Worm (Caenorhabditis elegans) whole organism, mixed stage, embryonic: ENCODE measurements around the gene Y11D7A.9.

ENCODE experiments used
- M03D4.4 ChIP-seq: sonication (generic microtip); optimal IDR thresholded peaks from 2 replicates; lab custom pipeline; 2017; ENCODE audit warnings: mild to moderate bottlenecking, missing genetic modification characterization, missing compliant biosample characterization
- blmp-1 ChIP-seq: fragments of 150-350 bp; optimal IDR thresholded peaks from 2 replicates; lab custom pipeline; 2014; ENCODE audit warnings: missing biosample characterization, missing genetic modification characterization
- ceh-39 ChIP-seq: fragments of 150-350 bp; optimal IDR thresholded peaks from 2 replicates; lab custom pipeline; 2014; ENCODE audit warnings: missing biosample characterization, missing genetic modification characterization
- ceh-43 ChIP-seq: fragments of 200-800 bp; sonication (Bioruptor generic); optimal IDR thresholded peaks from 2 replicates; lab custom pipeline; 2018; ENCODE audit warnings: mild to moderate bottlenecking, missing genetic modification characterization, moderate library complexity, missing compliant biosample characterization
- ceh-83 ChIP-seq: fragments of 200-800 bp; sonication (Bioruptor generic); optimal IDR thresholded peaks from 2 replicates; lab custom pipeline; 2018; ENCODE audit warnings: mild to moderate bottlenecking, missing genetic modification characterization, missing compliant biosample characterization
- drap-1 ChIP-seq: fragments of 200-800 bp; sonication (Bioruptor generic); optimal IDR thresholded peaks from 3 replicates; lab custom pipeline; 2018; ENCODE audit warnings: mild to moderate bottlenecking, missing genetic modification characterization, missing compliant biosample characterization
- elt-3 ChIP-seq: fragments of 150-350 bp; optimal IDR thresholded peaks from 2 replicates; lab custom pipeline; 2014; ENCODE audit warnings: missing biosample characterization, missing genetic modification characterization
- flh-1 ChIP-seq: fragments of 200-800 bp; sonication (Bioruptor generic); optimal IDR thresholded peaks from 2 replicates; lab custom pipeline; 2018; ENCODE audit warnings: mild to moderate bottlenecking, missing genetic modification characterization, moderate library complexity, missing compliant biosample characterization
- ham-2 ChIP-seq: fragments of 200-800 bp; sonication (Bioruptor generic); optimal IDR thresholded peaks from 2 replicates; lab custom pipeline; 2018; ENCODE audit warnings: mild to moderate bottlenecking, missing genetic modification characterization, missing compliant biosample characterization
- lin-13 ChIP-seq: fragments of 150-350 bp; optimal IDR thresholded peaks from 2 replicates; lab custom pipeline; 2014; ENCODE audit warnings: missing biosample characterization, missing genetic modification characterization
- mls-2 ChIP-seq: sonication (generic microtip); optimal IDR thresholded peaks from 2 replicates; lab custom pipeline; 2016; ENCODE audit warnings: mild to moderate bottlenecking, missing genetic modification characterization, moderate library complexity, missing compliant biosample characterization
- nhr-12 ChIP-seq: fragments of 150-350 bp; optimal IDR thresholded peaks from 2 replicates; lab custom pipeline; 2014; ENCODE audit warnings: missing biosample characterization, missing genetic modification characterization
- nhr-2 ChIP-seq: fragments of 150-350 bp; optimal IDR thresholded peaks from 2 replicates; lab custom pipeline; 2014; ENCODE audit warnings: missing biosample characterization, missing genetic modification characterization
- nhr-237 ChIP-seq: fragments of 150-350 bp; optimal IDR thresholded peaks from 2 replicates; lab custom pipeline; 2014; ENCODE audit warnings: missing biosample characterization, missing genetic modification characterization
- sem-2 ChIP-seq: fragments of 200-800 bp; sonication (Bioruptor generic); optimal IDR thresholded peaks from 2 replicates; lab custom pipeline; 2018; ENCODE audit warnings: mild to moderate bottlenecking, missing genetic modification characterization, missing compliant biosample characterization
- sptf-1 ChIP-seq: sonication (generic microtip); optimal IDR thresholded peaks from 2 replicates; lab custom pipeline; 2017; ENCODE audit warnings: mild to moderate bottlenecking, missing genetic modification characterization, moderate library complexity, missing compliant biosample characterization
- tbx-8 ChIP-seq: fragments of 200-800 bp; sonication (Bioruptor generic); optimal IDR thresholded peaks from 2 replicates; lab custom pipeline; 2018; ENCODE audit warnings: mild to moderate bottlenecking, missing genetic modification characterization, moderate library complexity, missing compliant biosample characterization
- unc-39 ChIP-seq: fragments of 150-350 bp; optimal IDR thresholded peaks from 2 replicates; lab custom pipeline; 2014; ENCODE audit warnings: missing biosample characterization, missing genetic modification characterization
- unc-62 ChIP-seq: fragments of 150-350 bp; optimal IDR thresholded peaks from 2 replicates; lab custom pipeline; 2014; ENCODE audit warnings: missing biosample characterization, missing genetic modification reagents, missing genetic modification characterization
- zip-8 ChIP-seq: fragments of 150-350 bp; optimal IDR thresholded peaks from 2 replicates; lab custom pipeline; 2014; ENCODE audit warnings: missing biosample characterization, missing genetic modification characterization

Y11D7A.9 gene

DNA sequence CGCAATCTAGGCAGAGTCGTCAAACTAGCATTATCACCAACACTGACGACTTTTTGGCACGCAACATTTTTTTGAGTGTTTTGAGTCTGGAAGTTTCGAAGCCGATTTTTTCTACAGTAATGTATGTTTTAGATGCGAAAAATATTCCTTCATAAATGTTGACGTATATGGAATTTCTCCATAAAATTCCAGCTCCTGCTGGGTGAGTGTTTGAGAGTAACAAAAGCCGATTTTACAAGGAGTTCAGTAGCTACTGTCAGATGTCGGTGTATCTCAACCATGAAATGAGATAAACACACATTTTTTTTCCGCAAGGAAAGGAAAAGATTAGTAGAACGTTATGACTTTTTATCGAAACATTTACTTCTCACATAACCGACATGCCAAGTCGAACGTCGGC lies 41.1 kb downstream of the Y11D7A.9 start:
- TF ChIP-seq nhr-2 (tag; lab: Kevin White, UChicago) (no peak), flh-1 (GFP tag; lab: Kevin White, UChicago) (no peak)

DNA sequence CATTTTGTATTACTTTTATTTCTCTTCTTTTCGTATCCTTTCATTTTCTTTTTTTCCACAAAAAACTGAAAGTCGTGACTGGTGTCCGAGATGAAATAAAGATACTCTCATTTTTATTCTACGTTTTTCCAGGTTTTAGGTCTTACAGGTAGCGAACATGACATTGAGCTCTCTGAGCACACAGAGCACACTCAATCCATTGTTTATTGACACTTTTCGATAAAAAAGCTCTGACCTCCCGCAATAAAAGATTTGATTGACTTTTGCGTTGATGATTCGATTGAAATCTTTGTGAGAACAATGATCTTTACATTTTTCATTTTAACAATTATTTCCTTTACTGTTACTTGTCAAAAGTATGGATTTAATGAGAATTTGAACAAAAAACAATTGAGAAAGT lies 43.8 kb downstream of the Y11D7A.9 start, which contains the start of gene C46C2.6:
TSS of gene C46C2.6 (plus strand) at position 301 of the 400 bp plus-strand sequence.
- TF ChIP-seq M03D4.4: no peak
- no peak for TF ChIP-seq blmp-1 (tag; lab: Kevin White, UChicago)
- no peak for TF ChIP-seq drap-1 (GFP tag; lab: Kevin White, UChicago)
- no peak for TF ChIP-seq mls-2 (tag; lab: Kevin White, UChicago)
- no peak for TF ChIP-seq elt-3
- no peak for TF ChIP-seq ceh-43
- no peak for TF ChIP-seq nhr-237 (tag; lab: Kevin White, UChicago)
- TF ChIP-seq ceh-39 (tag; lab: Kevin White, UChicago): no peak
- no peak for TF ChIP-seq unc-62 (GFP tag; lab: Kevin White, UChicago)
- TF ChIP-seq ham-2 (GFP tag; lab: Kevin White, UChicago): no peak
- no peak for TF ChIP-seq zip-8 (tag; lab: Kevin White, UChicago)
- TF ChIP-seq lin-13 (tag; lab: Kevin White, UChicago): no peak
- no peak for TF ChIP-seq nhr-12 (tag; lab: Kevin White, UChicago)
- TF ChIP-seq ceh-83 (GFP tag; lab: Kevin White, UChicago): no peak
- no peak for TF ChIP-seq sptf-1 (tag; lab: Kevin White, UChicago)
- no peak for TF ChIP-seq tbx-8 (GFP tag; lab: Kevin White, UChicago)
- no peak for TF ChIP-seq sem-2
- no peak for TF ChIP-seq unc-39 (tag; lab: Kevin White, UChicago)
- TF ChIP-seq, all 35 proteins: peak for 0

- TF ChIP-seq mls-2 (tag; lab: Kevin White, UChicago): no peak
- TF ChIP-seq ceh-39 (tag; lab: Kevin White, UChicago): no peak
- TF ChIP-seq, all 35 proteins: peak for 0
Observed at ce11 chrIV:9210841-9211240, 45.1 kb downstream of the Y11D7A.9 start.
